Worm (Caenorhabditis elegans) whole organism, L1 larva: ENCODE data around the gene add-1.
A peak's percentile ranks its signal among the peaks of the same experiment; 100 is the strongest.

Experiments
- C16A3.4 ChIP-seq: fragments of 150-350 bp; optimal IDR thresholded peaks from 2 replicates; lab custom pipeline; 2014; ENCODE audit warnings: missing biosample characterization, missing genetic modification characterization
- F16B12.6 ChIP-seq: fragments of 150-350 bp; optimal IDR thresholded peaks from 2 replicates; lab custom pipeline; 2014; ENCODE audit warnings: missing biosample characterization, missing genetic modification characterization
- Y116A8C.19 ChIP-seq: sonication (generic microtip); optimal IDR thresholded peaks from 2 replicates; lab custom pipeline; 2016; ENCODE audit warnings: missing compliant biosample characterization, missing genetic modification characterization, borderline replicate concordance
- aly-2 ChIP-seq: fragments of 150-350 bp; optimal IDR thresholded peaks from 2 replicates; lab custom pipeline; 2014; ENCODE audit warnings: missing biosample characterization, missing genetic modification characterization
- ama-1 ChIP-seq: fragments of 150-350 bp; optimal IDR thresholded peaks from 2 replicates; lab custom pipeline; 2014
- blmp-1 ChIP-seq: fragments of 150-350 bp; optimal IDR thresholded peaks from 2 replicates; lab custom pipeline; 2014; ENCODE audit warnings: missing biosample characterization, missing genetic modification characterization
- ceh-82 ChIP-seq, 3 experiments: fragments of 150-350 bp in 1 of 3; sonication (generic microtip) in 2 of 3; optimal IDR thresholded peaks; 2 replicates each; lab custom pipeline; 2014 to 2017; ENCODE audit warnings: missing biosample characterization in 3 of 3, missing genetic modification characterization in 3 of 3
- ces-1 ChIP-seq: fragments of 150-350 bp; optimal IDR thresholded peaks from 2 replicates; lab custom pipeline; 2014; ENCODE audit warnings: missing biosample characterization, missing genetic modification reagents, missing genetic modification characterization
- dsc-1 ChIP-seq: sonication (generic microtip); optimal IDR thresholded peaks from 2 replicates; lab custom pipeline; 2016; ENCODE audit warnings: mild to moderate bottlenecking, missing genetic modification characterization, missing compliant biosample characterization
- efl-1 ChIP-seq, 4 experiments: fragments of 150-350 bp; optimal IDR thresholded peaks in 3 of 4; peaks in 1 of 4; 1 replicate in 1 of 4; 2 replicates in 3 of 4; lab custom pipeline; 2014; ENCODE audit warnings: missing biosample characterization in 2 of 4, missing genetic modification characterization in 2 of 4, missing genetic modification reagents in 2 of 4
- egl-27 ChIP-seq, 2 experiments: fragments of 150-350 bp in 1 of 2; sonication (generic microtip); optimal IDR thresholded peaks; 3 replicates each; lab custom pipeline; 2017 to 2018; ENCODE audit warnings: missing biosample characterization in 2 of 2, missing genetic modification characterization in 2 of 2, missing genetic modification reagents in 2 of 2
- elt-2 ChIP-seq: sonication (generic microtip); optimal IDR thresholded peaks from 2 replicates; lab custom pipeline; 2016; ENCODE audit warnings: missing genetic modification characterization, mild to moderate bottlenecking, inconsistent platforms, missing compliant biosample characterization, missing genetic modification reagents
- fkh-10 ChIP-seq: sonication (generic microtip); optimal IDR thresholded peaks from 2 replicates; lab custom pipeline; 2017; ENCODE audit warnings: missing biosample characterization, missing genetic modification reagents, missing genetic modification characterization
- fkh-8 ChIP-seq: sonication (generic microtip); optimal IDR thresholded peaks from 2 replicates; lab custom pipeline; 2016; ENCODE audit warnings: mild to moderate bottlenecking, missing genetic modification characterization, missing compliant biosample characterization
- hlh-4 ChIP-seq: sonication (generic microtip); optimal IDR thresholded peaks from 2 replicates; lab custom pipeline; 2016; ENCODE audit warnings: mild to moderate bottlenecking, missing genetic modification characterization, missing compliant biosample characterization
- jun-1 ChIP-seq: fragments of 150-350 bp; optimal IDR thresholded peaks from 2 replicates; lab custom pipeline; 2014; ENCODE audit warnings: missing biosample characterization, missing genetic modification reagents, missing genetic modification characterization
- lin-13 ChIP-seq: fragments of 150-350 bp; optimal IDR thresholded peaks from 2 replicates; lab custom pipeline; 2014; ENCODE audit warnings: missing biosample characterization, missing genetic modification reagents, missing genetic modification characterization
- lin-14 ChIP-seq: fragments of 200-800 bp; sonication (Bioruptor generic); optimal IDR thresholded peaks from 2 replicates; lab custom pipeline; 2018; ENCODE audit warnings: mild to moderate bottlenecking, missing genetic modification characterization, moderate library complexity, missing compliant biosample characterization
- lin-39 ChIP-seq: fragments of 150-350 bp; optimal IDR thresholded peaks from 2 replicates; lab custom pipeline; 2014; ENCODE audit warnings: missing biosample characterization, missing genetic modification reagents, missing genetic modification characterization
- lsy-2 ChIP-seq, 2 experiments: fragments of 150-350 bp; optimal IDR thresholded peaks; 2 replicates each; lab custom pipeline; 2014; ENCODE audit warnings: missing biosample characterization in 2 of 2, missing genetic modification characterization in 2 of 2
- mab-9 ChIP-seq: fragments of 200-800 bp; sonication (Bioruptor generic); IDR thresholded peaks from 2 replicates; pipeline ENCODE4 v1.3.6; 2022; ENCODE audit warnings: missing genetic modification reagents, missing genetic modification characterization, missing compliant biosample characterization
- mef-2 ChIP-seq: fragments of 150-350 bp; optimal IDR thresholded peaks from 2 replicates; lab custom pipeline; 2014; ENCODE audit warnings: missing biosample characterization, missing genetic modification characterization
- nhr-19 ChIP-seq: fragments of 200-800 bp; sonication (Bioruptor generic); conservative IDR thresholded peaks from 2 replicates; pipeline ENCODE4 v1.3.6; 2022; ENCODE audit warnings: missing genetic modification characterization, missing compliant biosample characterization
- nhr-71 ChIP-seq: sonication (generic microtip); optimal IDR thresholded peaks from 2 replicates; lab custom pipeline; 2016; ENCODE audit warnings: mild to moderate bottlenecking, missing genetic modification characterization, moderate library complexity, missing compliant biosample characterization
- nhr-76 ChIP-seq: sonication (generic microtip); optimal IDR thresholded peaks from 2 replicates; lab custom pipeline; 2017; ENCODE audit warnings: missing biosample characterization, missing genetic modification characterization
- nhr-77 ChIP-seq: fragments of 150-350 bp; optimal IDR thresholded peaks from 2 replicates; lab custom pipeline; 2014; ENCODE audit warnings: missing biosample characterization, missing genetic modification characterization
- nhr-85 ChIP-seq: sonication (generic microtip); peaks from one replicate; lab custom pipeline; 2016; ENCODE audit warnings: missing genetic modification characterization, inconsistent platforms, missing compliant biosample characterization
- pax-3 ChIP-seq: fragments of 200-800 bp; sonication (Bioruptor generic); optimal IDR thresholded peaks from 2 replicates; lab custom pipeline; 2018; ENCODE audit warnings: mild to moderate bottlenecking, missing genetic modification characterization, moderate library complexity, missing compliant biosample characterization
- pqm-1 ChIP-seq: sonication (generic microtip); optimal IDR thresholded peaks from 3 replicates; lab custom pipeline; 2017; ENCODE audit warnings: missing biosample characterization, missing genetic modification characterization
- snu-23 ChIP-seq: sonication (generic microtip); optimal IDR thresholded peaks from 2 replicates; lab custom pipeline; 2016; ENCODE audit warnings: missing genetic modification characterization, missing compliant biosample characterization
- sox-4 ChIP-seq: sonication (generic microtip); optimal IDR thresholded peaks from 2 replicates; lab custom pipeline; 2016; ENCODE audit warnings: missing genetic modification characterization, missing compliant biosample characterization
- sup-37 ChIP-seq: fragments of 200-800 bp; sonication (Bioruptor generic); optimal IDR thresholded peaks from 2 replicates; lab custom pipeline; 2018; ENCODE audit warnings: mild to moderate bottlenecking, missing genetic modification characterization, missing compliant biosample characterization
- unc-130 ChIP-seq: fragments of 150-350 bp; optimal IDR thresholded peaks from 2 replicates; lab custom pipeline; 2017; ENCODE audit warnings: missing biosample characterization, missing genetic modification characterization, inconsistent platforms
- unc-30 ChIP-seq: sonication (generic microtip); optimal IDR thresholded peaks from 2 replicates; lab custom pipeline; 2017; ENCODE audit warnings: missing biosample characterization, missing genetic modification characterization
- vab-15 ChIP-seq: sonication (generic microtip); optimal IDR thresholded peaks from 2 replicates; lab custom pipeline; 2017; ENCODE audit warnings: missing genotype, mild to moderate bottlenecking, missing genetic modification characterization, missing compliant biosample characterization
- zag-1 ChIP-seq: fragments of 150-350 bp; optimal IDR thresholded peaks from 2 replicates; lab custom pipeline; 2014; ENCODE audit warnings: missing biosample characterization, missing genetic modification characterization

Gene add-1

DNA sequence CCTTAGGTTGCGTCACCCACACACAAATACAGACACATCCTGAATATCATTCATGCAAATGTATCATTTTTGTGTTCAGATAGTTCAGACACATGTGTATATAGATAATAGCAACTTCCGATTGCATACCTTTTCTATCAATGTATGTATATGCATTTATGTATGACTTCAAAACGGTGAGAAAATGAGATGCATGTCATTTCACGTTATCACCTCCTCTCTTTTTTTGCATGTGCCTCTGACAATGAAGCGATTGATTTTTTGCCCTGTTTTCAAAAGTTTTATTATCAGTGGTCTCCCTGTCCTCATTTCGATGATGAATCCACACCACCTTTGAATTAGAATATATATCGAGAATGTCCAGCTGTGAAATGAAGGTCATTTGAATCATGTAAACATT lies 46.0 kb upstream of the add-1 start, which contains the start of gene K05B2.2:
TSS of gene K05B2.2 (plus strand) at position 278 of the 400 bp plus-strand sequence.
- TF ChIP-seq lin-39 (no peak), elt-2 (tag; lab: Kevin White, UChicago) (peak; percentile 68), Y116A8C.19 (tag; lab: Kevin White, UChicago) (no peak), blmp-1 (tag; lab: Kevin White, UChicago) (no peak), snu-23 (GFP tag; lab: Kevin White, UChicago) (no peak), nhr-85 (tag; lab: Kevin White, UChicago) (peak; percentile 70), lin-14 (peak; percentile 12)

ce11 chrX:4902376-4902775 lies 42.5 kb upstream of the add-1 start:
- TF ChIP-seq pqm-1 (tag; lab: Kevin White, UChicago) (no peak), nhr-71 (tag; lab: Kevin White, UChicago) (peak; percentile 25), vab-15 (tag; lab: Kevin White, UChicago) (no peak), ama-1 (lab: Kevin White, UChicago) (no peak), fkh-10 (GFP tag; lab: Kevin White, UChicago) (no peak), fkh-8 (tag; lab: Kevin White, UChicago) (peak; percentile 61), mab-9 (GFP tag; lab: Robert Waterston, UW) (no peak), lin-13 (GFP tag; lab: Kevin White, UChicago) (no peak), jun-1 (no peak), hlh-4 (tag; lab: Kevin White, UChicago) (peak; percentile 74)

ce11 chrX:4901974-4902373 lies 42.1 kb upstream of the add-1 start:
- TF ChIP-seq lin-39 (no peak), F16B12.6 (tag; lab: Kevin White, UChicago) (no peak), egl-27 (tag; optimal IDR thresholded peaks at IDR 0.05; lab: Kevin White, UChicago) (no peak), nhr-76 (no peak), ces-1 (GFP tag; lab: Kevin White, UChicago) (peak; percentile 7), aly-2 (tag; lab: Kevin White, UChicago) (no peak), mef-2 (tag; lab: Kevin White, UChicago) (no peak), lin-14 (peak; percentile 30), vab-15 (tag; lab: Kevin White, UChicago) (no peak), fkh-10 (GFP tag; lab: Kevin White, UChicago) (peak; percentile 73), dsc-1 (no peak)

- TF ChIP-seq unc-130 (tag; lab: Kevin White, UChicago) (no peak), zag-1 (tag; lab: Kevin White, UChicago) (no peak), sup-37 (GFP tag; lab: Kevin White, UChicago) (no peak), snu-23 (GFP tag; lab: Kevin White, UChicago) (no peak), lsy-2 (tag; optimal IDR thresholded peaks at IDR 0.05; lab: Kevin White, UChicago) (no peak), ceh-82 (tag; optimal IDR thresholded peaks at IDR 0.05; lab: Kevin White, UChicago) (no peak), aly-2 (tag; lab: Kevin White, UChicago) (no peak), efl-1 (optimal IDR thresholded peaks at IDR 0.05; lab: Kevin White, UChicago) (no peak), efl-1 (GFP tag; optimal IDR thresholded peaks at IDR 0.05 in 1 of 2; lab: Kevin White, UChicago) (no peak), pax-3 (no peak), nhr-19 (GFP tag; lab: Robert Waterston, UW) (no peak), mef-2 (tag; lab: Kevin White, UChicago) (no peak), pqm-1 (tag; lab: Kevin White, UChicago) (no peak), unc-30 (tag; lab: Kevin White, UChicago) (no peak), C16A3.4 (tag; lab: Kevin White, UChicago) (no peak), vab-15 (tag; lab: Kevin White, UChicago) (no peak), nhr-77 (tag; lab: Kevin White, UChicago) (no peak), sox-4 (tag; lab: Kevin White, UChicago) (no peak)
Measured at ce11 chrX:4900685-4901084, 40.8 kb upstream of the add-1 start, which contains the start of gene T07F12.4. Gene T07F12.4, minus strand, starts transcription at chrX:4900814.
